Worm (Caenorhabditis elegans): ENCODE measurements around the gene F42A9.7.

The F42A9.7 gene

ce11 chrIV:8631033-8631432 is 14.1 kb upstream of the F42A9.7 start, which contains the start of gene dgk-4:
TSS of gene dgk-4 (plus strand) at chrIV:8631333.
- TF ChIP-seq che-1 (tag; optimal IDR thresholded peaks at IDR 0.05) (no peak), elt-2 (tag; optimal IDR thresholded peaks at IDR 0.05) (no peak), sox-4 (tag; optimal IDR thresholded peaks at IDR 0.05) (no peak), T23F11.4 (GFP tag; optimal IDR thresholded peaks at IDR 0.05) (no peak), ceh-48 (tag; optimal IDR thresholded peaks at IDR 0.05) (no peak), ceh-6 (GFP tag; optimal IDR thresholded peaks at IDR 0.05) (no peak), pax-1 (tag; optimal IDR thresholded peaks at IDR 0.05) (no peak), unc-86 (tag; optimal IDR thresholded peaks at IDR 0.05) (no peak), ceh-14 (tag; optimal IDR thresholded peaks at IDR 0.05) (no peak), K02D7.2 (tag; optimal IDR thresholded peaks at IDR 0.05) (no peak), ceh-22 (tag; optimal IDR thresholded peaks at IDR 0.05) (no peak), ahr-1 (tag; optimal IDR thresholded peaks at IDR 0.05) (no peak), eyg-1 (tag; optimal IDR thresholded peaks at IDR 0.05) (no peak), unc-42 (tag; optimal IDR thresholded peaks at IDR 0.05) (no peak), ceh-2 (tag; optimal IDR thresholded peaks at IDR 0.05) (no peak)

ce11 chrIV:8630243-8630642 is 13.3 kb upstream of the F42A9.7 start:
- TF ChIP-seq ceh-24 (tag; optimal IDR thresholded peaks at IDR 0.05) (no peak), dve-1 (tag; optimal IDR thresholded peaks at IDR 0.05) (no peak), hlh-30 (tag; optimal IDR thresholded peaks at IDR 0.05; ENCODE audit: insufficient read depth) (no peak), ceh-31 (tag; optimal IDR thresholded peaks at IDR 0.05) (no peak), ttx-3 (tag; optimal IDR thresholded peaks at IDR 0.05) (no peak), mec-3 (tag; optimal IDR thresholded peaks at IDR 0.05; ENCODE audit: borderline replicate concordance) (no peak)

ce11 chrIV:8629609-8630052 is 12.7 kb upstream of the F42A9.7 start:
- TF ChIP-seq pha-2 (tag; optimal IDR thresholded peaks at IDR 0.05) (no peak), mec-3 (tag; optimal IDR thresholded peaks at IDR 0.05; ENCODE audit: borderline replicate concordance) (no peak), ceh-34 (tag; optimal IDR thresholded peaks at IDR 0.05) (no peak), nfya-1 (tag; optimal IDR thresholded peaks at IDR 0.05) (peak; percentile 64), C08G9.2 (tag; optimal IDR thresholded peaks at IDR 0.05) (no peak), unc-42 (tag; optimal IDR thresholded peaks at IDR 0.05) (peak; percentile 22), ceh-19 (GFP tag; optimal IDR thresholded peaks at IDR 0.05) (peak; percentile 37), pros-1 (tag; optimal IDR thresholded peaks at IDR 0.05) (no peak), hlh-8 (tag; optimal IDR thresholded peaks at IDR 0.05) (no peak), tbx-2 (tag; optimal IDR thresholded peaks at IDR 0.05) (peak; percentile 37), ceh-31 (tag; optimal IDR thresholded peaks at IDR 0.05) (peak; percentile 68), madf-2 (tag; optimal IDR thresholded peaks at IDR 0.05) (peak; percentile 11), ref-2 (tag; optimal IDR thresholded peaks at IDR 0.05) (no peak), lim-6 (tag; optimal IDR thresholded peaks at IDR 0.05) (peak; percentile 12), ceh-18 (tag; optimal IDR thresholded peaks at IDR 0.05) (peak; percentile 62), unc-3 (GFP tag; conservative IDR thresholded peaks at IDR 0.05) (no peak), unc-3 (tag; optimal IDR thresholded peaks at IDR 0.05) (no peak), unc-55 (GFP tag; optimal IDR thresholded peaks at IDR 0.05) (peak; percentile 86), Y22D7AL.16 (tag; optimal IDR thresholded peaks at IDR 0.05) (no peak)

- TF ChIP-seq F13H6.1 (tag; optimal IDR thresholded peaks at IDR 0.05) (no peak), unc-42 (tag; optimal IDR thresholded peaks at IDR 0.05) (no peak), ets-4 (tag; optimal IDR thresholded peaks at IDR 0.05) (no peak), pha-2 (tag; optimal IDR thresholded peaks at IDR 0.05) (no peak), ceh-18 (tag; optimal IDR thresholded peaks at IDR 0.05) (no peak)
These were observed 11.3 kb upstream of the F42A9.7 start for ce11 chrIV:8628262-8628661.

Measured in whole organism, late embryonic.